Worm (Caenorhabditis elegans): ENCODE measurements around the gene F13A2.4.

ce11 chrV:4432783-4433237 is 32.8 kb upstream of the F13A2.4 start, which contains the start of gene Y47D7A.15:
- no peak for TF ChIP-seq med-1 (GFP tag; optimal IDR thresholded peaks at IDR 0.05; ENCODE audit: insufficient read depth)
- TF ChIP-seq ztf-23 (GFP tag; IDR thresholded peaks at IDR 0.05) = no peak
- TF ChIP-seq cog-1 (tag; optimal IDR thresholded peaks at IDR 0.05) = no peak
- no peak for TF ChIP-seq tab-1 (GFP tag; IDR thresholded peaks at IDR 0.05)

Data from whole organism, midembryonic.